Worm (Caenorhabditis elegans): ENCODE results near the gene F44E2.10.

DNA sequence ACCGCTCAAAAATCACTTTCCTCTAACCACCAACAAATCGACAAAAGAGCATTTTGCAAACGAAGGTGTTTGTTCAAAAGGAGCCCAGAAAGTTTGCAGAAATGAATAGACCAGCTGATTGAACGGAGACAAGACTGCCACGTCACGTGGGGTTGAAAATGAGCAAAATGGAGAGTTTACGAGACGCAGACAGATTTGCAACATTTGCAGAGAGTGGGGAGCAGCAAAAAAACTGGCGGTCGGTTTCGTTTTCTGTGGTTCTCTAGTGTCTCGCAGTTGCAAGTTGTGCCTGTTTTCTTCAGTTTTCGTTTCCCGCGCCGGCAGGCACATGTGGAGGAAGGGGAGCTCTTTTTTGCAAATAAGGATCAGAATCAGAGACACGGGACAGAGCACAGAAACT lies 45.5 kb downstream of the F44E2.10 start:
- no peak for TF ChIP-seq zip-8 (tag; optimal IDR thresholded peaks at IDR 0.05)
- no peak for TF ChIP-seq nhr-76 (tag; optimal IDR thresholded peaks at IDR 0.05)
- TF ChIP-seq ztf-11 (tag; optimal IDR thresholded peaks at IDR 0.05), result no peak
